Worm (Caenorhabditis elegans) whole organism, mixed stage, embryonic: ENCODE results near the gene clec-203.

Experiments used
- mab-5 ChIP-seq: fragments of 150-350 bp; optimal IDR thresholded peaks from 2 replicates; lab custom pipeline; 2014; ENCODE audit warnings: missing biosample characterization, missing genetic modification characterization
- nhr-12 ChIP-seq: fragments of 150-350 bp; optimal IDR thresholded peaks from 2 replicates; lab custom pipeline; 2014; ENCODE audit warnings: missing biosample characterization, missing genetic modification characterization
- nhr-2 ChIP-seq: fragments of 150-350 bp; optimal IDR thresholded peaks from 2 replicates; lab custom pipeline; 2014; ENCODE audit warnings: missing biosample characterization, missing genetic modification characterization
- nhr-237 ChIP-seq: fragments of 150-350 bp; optimal IDR thresholded peaks from 2 replicates; lab custom pipeline; 2014; ENCODE audit warnings: missing biosample characterization, missing genetic modification characterization
- snpc-4 ChIP-seq: fragments of 150-350 bp; optimal IDR thresholded peaks from 2 replicates; lab custom pipeline; 2014; ENCODE audit warnings: missing biosample characterization, missing genetic modification characterization
- unc-62 ChIP-seq: fragments of 150-350 bp; optimal IDR thresholded peaks from 2 replicates; lab custom pipeline; 2014; ENCODE audit warnings: missing biosample characterization, missing genetic modification reagents, missing genetic modification characterization
- ztf-11 ChIP-seq: fragments of 150-350 bp; optimal IDR thresholded peaks from 2 replicates; lab custom pipeline; 2014; ENCODE audit warnings: missing biosample characterization, missing genetic modification characterization

DNA sequence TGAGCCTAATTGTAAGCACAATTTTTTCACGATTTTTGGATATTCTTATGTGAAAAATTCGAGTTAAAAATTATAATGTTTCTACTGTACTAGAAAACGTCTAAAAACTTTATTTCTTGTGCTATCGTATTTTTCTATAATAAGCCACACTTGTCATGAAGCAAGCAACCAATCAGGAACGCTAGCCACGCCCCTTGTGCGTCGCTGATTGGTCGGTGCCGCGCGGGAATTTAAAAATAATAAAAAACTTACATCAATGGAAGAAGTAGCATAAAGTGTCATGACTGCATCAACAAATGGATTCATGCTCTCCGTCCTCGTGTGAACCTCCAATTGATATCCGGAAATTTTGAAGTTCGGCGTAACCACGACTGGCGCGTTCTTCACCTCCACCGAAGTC, 40.8 kb upstream of the clec-203 start:
- no peak for TF ChIP-seq mab-5 (tag; lab: Kevin White, UChicago)
- no peak for TF ChIP-seq nhr-237 (tag; lab: Kevin White, UChicago)
- TF ChIP-seq snpc-4 (tag; lab: Kevin White, UChicago) = no peak
- TF ChIP-seq nhr-12 = no peak
- no peak for TF ChIP-seq nhr-2 (tag; lab: Kevin White, UChicago)
- TF ChIP-seq ztf-11 (tag; lab: Kevin White, UChicago) = no peak
- TF ChIP-seq unc-62 (GFP tag; lab: Kevin White, UChicago) = no peak
